Worm (Caenorhabditis elegans): ENCODE results near the gene srj-26.

DNA sequence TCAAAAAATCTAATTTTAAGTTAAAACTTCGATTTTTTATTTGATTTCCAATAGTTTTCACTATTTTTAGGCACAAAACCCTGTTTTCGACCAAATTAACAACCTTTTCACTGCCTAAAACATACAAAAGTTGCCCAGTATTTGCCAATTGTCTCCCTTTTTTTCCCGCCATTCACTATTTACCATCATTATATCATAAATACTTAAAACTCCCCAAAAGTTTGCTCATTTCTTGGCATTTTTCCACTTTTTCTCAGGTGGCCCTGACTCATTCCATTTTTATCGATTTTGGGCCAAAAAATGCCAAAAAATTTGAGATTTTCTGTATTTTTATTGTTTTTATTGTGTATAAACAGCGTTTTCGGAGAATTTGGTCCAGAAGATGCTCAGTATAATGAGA is 6.8 kb upstream of the srj-26 start, which contains the start of gene txt-8:
- TF ChIP-seq elt-1 (tag; optimal IDR thresholded peaks at IDR 0.05; ENCODE audit: borderline replicate concordance, insufficient read depth) (no peak), mab-5 (tag; optimal IDR thresholded peaks at IDR 0.05) (no peak), lsy-2 (tag; optimal IDR thresholded peaks at IDR 0.05) (no peak), nhr-76 (tag; optimal IDR thresholded peaks at IDR 0.05) (no peak)
